Fruit fly (Drosophila melanogaster): ENCODE data around the gene Acox3.

Acox3 gene

DNA sequence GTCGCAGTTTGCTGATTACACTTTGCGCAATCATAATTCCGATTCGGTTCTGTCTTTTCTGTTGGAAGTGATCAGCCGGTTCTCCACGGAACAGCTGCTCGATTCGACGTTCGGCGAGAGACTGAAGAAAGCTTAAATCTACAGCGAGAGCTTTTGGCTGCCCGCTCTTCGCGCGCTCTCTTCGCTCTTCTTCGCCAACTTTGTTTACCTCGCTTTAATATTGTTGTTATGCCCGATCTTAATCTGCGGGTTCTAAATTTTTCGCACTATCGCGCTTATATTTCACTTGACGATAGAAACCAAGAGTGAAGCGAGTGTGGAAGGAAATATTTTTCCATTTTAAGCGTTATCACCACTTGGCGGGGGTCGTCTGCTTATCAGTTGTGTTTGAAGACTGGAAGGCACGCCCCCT lies 46.2 kb upstream of the Acox3 start, which contains the start of gene CG9547 (continued):
- TF ChIP-seq CG7271 (tag; optimal IDR thresholded peaks at IDR 0.05) (no peak), Ssrp (tag; optimal IDR thresholded peaks at IDR 0.05) (no peak), Hsf (GFP tag; optimal IDR thresholded peaks at IDR 0.05) (no peak), Atf6 (GFP tag; IDR thresholded peaks at IDR 0.05) (peak; percentile 14; the same call in 1 of the 2 replicates), ato (GFP tag; IDR thresholded peaks at IDR 0.05; ENCODE audit: partially characterized antibody) (no peak), Pdp1 (GFP tag; optimal IDR thresholded peaks at IDR 0.05) (peak in 1 of 2 experiments; percentile 80), Nf-YC (tag; optimal IDR thresholded peaks at IDR 0.05) (peak; percentile 23), sd (tag; optimal IDR thresholded peaks at IDR 0.05) (peak; percentile 93), Ada2b (GFP tag; IDR thresholded peaks at IDR 0.05) (no peak), crp (GFP tag; optimal IDR thresholded peaks at IDR 0.05) (peak in 1 of 2 experiments; percentile 68), slbo (GFP tag; IDR thresholded peaks at IDR 0.05) (peak; percentile 41; the same call in 1 of the 2 replicates), Dbx (GFP tag; IDR thresholded peaks at IDR 0.05) (peak; percentile 65; the same call in 2 of the 3 replicates), MTF-1 (GFP tag; optimal IDR thresholded peaks at IDR 0.05; ENCODE audit: borderline replicate concordance) (peak; percentile 5), mld (GFP tag; IDR thresholded peaks at IDR 0.05; ENCODE audit: partially characterized antibody) (no peak), Trl (optimal IDR thresholded peaks at IDR 0.05) (peak; percentile 71 to 84), Trl (GFP tag; optimal IDR thresholded peaks at IDR 0.05) (no peak), Hand (GFP tag; optimal IDR thresholded peaks at IDR 0.05) (peak; percentile 40), usp (GFP tag; optimal IDR thresholded peaks at IDR 0.05) (no peak), CG9437 (GFP tag; optimal IDR thresholded peaks at IDR 0.05) (no peak), CG17829 (tag; optimal IDR thresholded peaks at IDR 0.05) (peak; percentile 1), CG34376 (GFP tag; optimal IDR thresholded peaks at IDR 0.05) (peak; percentile 94), so (GFP tag; IDR thresholded peaks at IDR 0.05) (peak; percentile 38; the same call in 1 of the 3 replicates), CG13287 (GFP tag; IDR thresholded peaks at IDR 0.05; ENCODE audit: partially characterized antibody) (peak; percentile 60), CG12659 (GFP tag; optimal IDR thresholded peaks at IDR 0.05) (peak; percentile 0), CG10543 (GFP tag; optimal IDR thresholded peaks at IDR 0.05) (peak; percentile 70), danr (GFP tag; IDR thresholded peaks at IDR 0.05) (no peak), tap (tag; optimal IDR thresholded peaks at IDR 0.05) (no peak), grn (GFP tag; optimal IDR thresholded peaks at IDR 0.05) (peak; percentile 94), lab (GFP tag; optimal IDR thresholded peaks at IDR 0.05) (peak; percentile 54), odd (GFP tag; optimal IDR thresholded peaks at IDR 0.05) (peak; percentile 25), br (optimal IDR thresholded peaks at IDR 0.05) (no peak), CG8478 (optimal IDR thresholded peaks at IDR 0.05) (no peak), chn (GFP tag; optimal IDR thresholded peaks at IDR 0.05) (no peak), CG34422 (GFP tag; IDR thresholded peaks at IDR 0.05) (0 out of 3 replicates have a peak, but pooled peaks have one; percentile 31), H15 (GFP tag; IDR thresholded peaks at IDR 0.05) (no peak), Fer1 (GFP tag; optimal IDR thresholded peaks at IDR 0.05) (peak; percentile 69), CG2889 (GFP tag; IDR thresholded peaks at IDR 0.05) (no peak), Chrac-16 (GFP tag; optimal IDR thresholded peaks at IDR 0.05) (no peak), gro (GFP tag; optimal IDR thresholded peaks at IDR 0.05) (peak; percentile 53), zen2 (GFP tag; IDR thresholded peaks at IDR 0.05; ENCODE audit: partially characterized antibody) (peak; percentile 49; the same call in 2 of the 3 replicates), HHEX (GFP tag; optimal IDR thresholded peaks at IDR 0.05) (peak; percentile 12), mirr (GFP tag; optimal IDR thresholded peaks at IDR 0.05) (peak; percentile 79), bbx (GFP tag; IDR thresholded peaks at IDR 0.05; ENCODE audit: partially characterized antibody) (no peak), CG17385 (GFP tag; optimal IDR thresholded peaks at IDR 0.05) (peak; percentile 74), CG1832 (GFP tag; optimal IDR thresholded peaks at IDR 0.05) (no peak), NC2β (GFP tag; optimal IDR thresholded peaks at IDR 0.05) (no peak), CG8290 (GFP tag; optimal IDR thresholded peaks at IDR 0.05) (no peak), CG8290 (tag; optimal IDR thresholded peaks at IDR 0.05) (peak in 1 of 2 experiments; percentile 36), Deaf1 (tag; optimal IDR thresholded peaks at IDR 0.05) (peak; percentile 45), Nf-YA (GFP tag; IDR thresholded peaks at IDR 0.05) (no peak), CG8388 (GFP tag; optimal IDR thresholded peaks at IDR 0.05) (no peak)

All from whole organism, embryonic.